Fruit fly (Drosophila melanogaster) whole organism, embryonic: ENCODE data around the gene CG10700.

Experiments used
- Bgb ChIP-seq: fragments of 200-800 bp; sonication (Bioruptor generic); IDR thresholded peaks from 2 replicates; pipeline ENCODE4 v1.3.6; 2022; ENCODE audit warnings: missing biosample characterization, missing genetic modification characterization; ENCODE audit not compliant: partially characterized antibody
- CG10267 ChIP-seq: fragments of 200-800 bp; sonication (Bioruptor generic); optimal IDR thresholded peaks from 2 replicates; lab custom pipeline; 2018; ENCODE audit warnings: missing biosample characterization, mild to moderate bottlenecking, missing genetic modification characterization, moderate library complexity
- CG11247 ChIP-seq: fragments of 200-800 bp; sonication (Bioruptor generic); IDR thresholded peaks from 2 replicates; pipeline ENCODE4 v1.3.6; 2022; ENCODE audit warnings: missing biosample characterization, missing genetic modification characterization
- CG11504 ChIP-seq: fragments of 200-800 bp; sonication (Bioruptor generic); optimal IDR thresholded peaks from 3 replicates; lab custom pipeline; 2019; ENCODE audit warnings: missing biosample characterization, mild to moderate bottlenecking, missing genetic modification characterization, moderate library complexity
- CG11696 ChIP-seq: fragments of 200-800 bp; sonication (Bioruptor generic); IDR thresholded peaks from 2 replicates; pipeline ENCODE4 v1.3.6; 2022; ENCODE audit warnings: missing biosample characterization, missing genetic modification characterization
- CG12155 ChIP-seq: fragments of 200-800 bp; sonication (Bioruptor generic); optimal IDR thresholded peaks from 3 replicates; lab custom pipeline; 2016; ENCODE audit warnings: missing biosample characterization, missing genetic modification characterization
- CG12391 ChIP-seq: fragments of 200-800 bp; sonication (Bioruptor generic); optimal IDR thresholded peaks from 3 replicates; lab custom pipeline; 2018; ENCODE audit warnings: missing biosample characterization, mild to moderate bottlenecking, missing genetic modification characterization, moderate library complexity
- CG14710 ChIP-seq: fragments of 200-800 bp; sonication (Bioruptor generic); optimal IDR thresholded peaks from 3 replicates; lab custom pipeline; 2019; ENCODE audit warnings: missing biosample characterization, mild to moderate bottlenecking, missing genetic modification characterization, moderate library complexity
- CG16813 ChIP-seq: fragments of 200-800 bp; sonication (Bioruptor generic); IDR thresholded peaks from 3 replicates; pipeline ENCODE4 v1.3.6; 2022; ENCODE audit warnings: missing biosample characterization, missing genetic modification characterization; ENCODE audit not compliant: partially characterized antibody
- CG16863 ChIP-seq: fragments of 200-800 bp; sonication (Bioruptor generic); optimal IDR thresholded peaks from 3 replicates; lab custom pipeline; 2016; ENCODE audit warnings: missing biosample characterization, missing genetic modification characterization
- CG17186 ChIP-seq: fragments of 200-800 bp; sonication (Bioruptor generic); optimal IDR thresholded peaks from 3 replicates; lab custom pipeline; 2017; ENCODE audit warnings: missing biosample characterization, missing genetic modification reagents, missing genetic modification characterization
- CG2199 ChIP-seq: fragments of 200-800 bp; sonication (Bioruptor generic); IDR thresholded peaks from 3 replicates; pipeline ENCODE4 v1.3.6; 2022; ENCODE audit warnings: missing biosample characterization, missing genetic modification characterization
- CG32532 ChIP-seq: fragments of 200-800 bp; sonication (Bioruptor generic); IDR thresholded peaks from 2 replicates; pipeline ENCODE4 v1.3.6; 2022; ENCODE audit warnings: missing biosample characterization, missing genetic modification characterization
- CG33213 ChIP-seq: fragments of 200-800 bp; sonication (Bioruptor generic); optimal IDR thresholded peaks from 3 replicates; lab custom pipeline; 2016; ENCODE audit warnings: missing biosample characterization, missing genetic modification characterization
- CG3726 ChIP-seq: fragments of 200-800 bp; sonication (Bioruptor generic); IDR thresholded peaks from 3 replicates; pipeline ENCODE4, ENCODE4 v1.3.6; 2022; ENCODE audit warnings: missing biosample characterization, missing genetic modification characterization
- CG4404 ChIP-seq: fragments of 200-800 bp; sonication (Bioruptor generic); IDR thresholded peaks from 2 replicates; pipeline ENCODE4 v1.3.6; 2022; ENCODE audit warnings: missing biosample characterization, missing genetic modification characterization
- CG4424 ChIP-seq: fragments of 200-800 bp; sonication (Bioruptor generic); optimal IDR thresholded peaks from 3 replicates; lab custom pipeline; 2016; ENCODE audit warnings: missing biosample characterization, missing genetic modification characterization
- CG5245 ChIP-seq: fragments of 200-800 bp; sonication (Bioruptor generic); optimal IDR thresholded peaks from 3 replicates; lab custom pipeline; 2016; ENCODE audit warnings: missing biosample characterization, missing genetic modification characterization
- CG6683 ChIP-seq: fragments of 200-800 bp; sonication (Bioruptor generic); optimal IDR thresholded peaks from 2 replicates; lab custom pipeline; 2017; ENCODE audit warnings: missing biosample characterization, mild to moderate bottlenecking, missing genetic modification characterization, missing genetic modification reagents
- CG6791 ChIP-seq: fragments of 200-800 bp; sonication (Bioruptor generic); IDR thresholded peaks from 3 replicates; pipeline ENCODE4 v1.3.6; 2022; ENCODE audit warnings: missing biosample characterization, missing genetic modification characterization; ENCODE audit not compliant: partially characterized antibody
- CG6854 ChIP-seq: fragments of 200-800 bp; sonication (Bioruptor generic); optimal IDR thresholded peaks from 3 replicates; lab custom pipeline; 2017; ENCODE audit warnings: missing biosample characterization, mild to moderate bottlenecking, missing genetic modification characterization
- CG7271 ChIP-seq: fragments of 200-800 bp; sonication (Bioruptor generic); optimal IDR thresholded peaks from 2 replicates; lab custom pipeline; 2018; ENCODE audit warnings: missing biosample characterization, mild to moderate bottlenecking, missing genetic modification characterization, moderate library complexity
- CG8765 ChIP-seq: fragments of 200-800 bp; sonication (Bioruptor generic); IDR thresholded peaks from 2 replicates; pipeline ENCODE4 v1.3.6; 2022; ENCODE audit warnings: missing biosample characterization, missing genetic modification characterization
- CG9797 ChIP-seq: fragments of 200-800 bp; sonication (Bioruptor generic); optimal IDR thresholded peaks from 3 replicates; lab custom pipeline; 2018; ENCODE audit warnings: missing biosample characterization, mild to moderate bottlenecking, missing genetic modification characterization
- CTCF ChIP-seq: fragments of 200-800 bp; sonication (Bioruptor generic); optimal IDR thresholded peaks from 2 replicates; lab custom pipeline; 2017; ENCODE audit warnings: missing biosample characterization, mild to moderate bottlenecking, missing genetic modification characterization, moderate library complexity
- CoRest ChIP-seq: fragments of 200-800 bp; sonication (Bioruptor generic); optimal IDR thresholded peaks from 3 replicates; lab custom pipeline; 2018; ENCODE audit warnings: missing biosample characterization, mild to moderate bottlenecking, missing genetic modification characterization, moderate library complexity
- Dip3 ChIP-seq: fragments of 200-800 bp; sonication (Bioruptor generic); optimal IDR thresholded peaks from 3 replicates; lab custom pipeline; 2016; ENCODE audit warnings: missing biosample characterization, missing genetic modification characterization
- Dll ChIP-seq: fragments of 200-800 bp; sonication (Bioruptor generic); IDR thresholded peaks from 4 replicates; pipeline ENCODE4 v1.3.6; 2022; ENCODE audit warnings: missing biosample characterization, missing genetic modification characterization; ENCODE audit not compliant: partially characterized antibody
- Ets65A ChIP-seq: fragments of 200-800 bp; sonication (Bioruptor generic); peaks from one replicate; lab custom pipeline; 2016; ENCODE audit warnings: missing biosample characterization, missing genetic modification characterization
- Fer1 ChIP-seq: fragments of 200-800 bp; sonication (Bioruptor generic); optimal IDR thresholded peaks from 2 replicates; lab custom pipeline; 2017; ENCODE audit warnings: missing biosample characterization, mild to moderate bottlenecking, missing genetic modification characterization
- Hmr ChIP-seq: fragments of 200-800 bp; sonication (Bioruptor generic); optimal IDR thresholded peaks from 3 replicates; lab custom pipeline; 2017; ENCODE audit warnings: mild to moderate bottlenecking, missing biosample characterization, missing genetic modification reagents, missing genetic modification characterization
- MBD-R2 ChIP-seq: fragments of 200-800 bp; sonication (Bioruptor generic); IDR thresholded peaks from 2 replicates; pipeline ENCODE4 v1.3.6; 2022; ENCODE audit warnings: missing biosample characterization, missing genetic modification characterization
- Max ChIP-seq: fragments of 200-800 bp; sonication (Bioruptor generic); optimal IDR thresholded peaks from 2 replicates; lab custom pipeline; 2016; ENCODE audit warnings: missing biosample characterization, mild to moderate bottlenecking, missing genetic modification characterization
- Nf-YC ChIP-seq: fragments of 200-800 bp; optimal IDR thresholded peaks from 3 replicates; lab custom pipeline; 2019; ENCODE audit warnings: missing biosample characterization, mild to moderate bottlenecking, missing genetic modification characterization, moderate library complexity
- YL-1 ChIP-seq: fragments of 200-800 bp; sonication (Bioruptor generic); optimal IDR thresholded peaks from 3 replicates; lab custom pipeline; 2017; ENCODE audit warnings: missing biosample characterization, mild to moderate bottlenecking, missing genetic modification characterization
- chif ChIP-seq, 2 experiments: fragments of 200-800 bp; sonication (Bioruptor generic); optimal IDR thresholded peaks; 3 replicates each; lab custom pipeline; 2016; ENCODE audit warnings: missing biosample characterization in 2 of 2, missing genetic modification characterization in 2 of 2
- chinmo ChIP-seq: fragments of 200-800 bp; sonication (Bioruptor generic); IDR thresholded peaks from 4 replicates; pipeline ENCODE4 v1.3.6; 2022; ENCODE audit warnings: missing biosample characterization, missing genetic modification characterization; ENCODE audit not compliant: partially characterized antibody
- ci ChIP-seq: fragments of 200-800 bp; sonication (Bioruptor generic); IDR thresholded peaks from 3 replicates; pipeline ENCODE4 v1.3.6; 2022; ENCODE audit warnings: missing biosample characterization, missing genetic modification characterization
- fru ChIP-seq: fragments of >200 bp; optimal IDR thresholded peaks from 2 replicates; lab custom pipeline; 2017
- ftz-f1 ChIP-seq: fragments of 200-800 bp; sonication (Bioruptor generic); optimal IDR thresholded peaks from 2 replicates; lab custom pipeline; 2016; ENCODE audit warnings: missing biosample characterization, missing genetic modification characterization
- hkb ChIP-seq, 2 experiments: fragments of 200-800 bp in 1 of 2; fragments of >200 bp in 1 of 2; sonication (Bioruptor generic) in 1 of 2; IDR thresholded peaks in 1 of 2; optimal IDR thresholded peaks in 1 of 2; 2 replicates each; pipeline versions ENCODE4 v1.3.6 to Lab custom; 2017 to 2022; ENCODE audit warnings: missing biosample characterization in 1 of 2, missing genetic modification characterization in 1 of 2
- insv ChIP-seq, 2 experiments: fragments of 200-800 bp; sonication (Bioruptor generic); optimal IDR thresholded peaks; 3 replicates each; lab custom pipeline; 2016 to 2018; ENCODE audit warnings: missing biosample characterization in 2 of 2, missing genetic modification characterization in 2 of 2
- kni ChIP-seq: fragments of 200-800 bp; sonication (Bioruptor generic); optimal IDR thresholded peaks from 3 replicates; lab custom pipeline; 2017; ENCODE audit warnings: mild to moderate bottlenecking, missing biosample characterization, missing genetic modification reagents, missing genetic modification characterization
- peb ChIP-seq: fragments of 200-800 bp; sonication (Bioruptor generic); IDR thresholded peaks from 2 replicates; pipeline ENCODE4 v1.3.6; 2022; ENCODE audit warnings: missing biosample characterization, missing genetic modification characterization
- pzg ChIP-seq: fragments of 200-800 bp; sonication (Bioruptor generic); optimal IDR thresholded peaks from 3 replicates; lab custom pipeline; 2018; ENCODE audit warnings: missing biosample characterization, mild to moderate bottlenecking, missing genetic modification characterization, moderate library complexity
- rib ChIP-seq: fragments of 200-800 bp; sonication (Bioruptor generic); IDR thresholded peaks from 2 replicates; pipeline ENCODE4 v1.3.6; 2022; ENCODE audit warnings: missing biosample characterization, missing genetic modification characterization
- sens ChIP-seq: fragments of 200-800 bp; sonication (Bioruptor generic); peaks from one replicate; lab custom pipeline; 2016; ENCODE audit warnings: missing biosample characterization, missing genetic modification characterization
- vnd ChIP-seq: fragments of 200-800 bp; sonication (Bioruptor generic); IDR thresholded peaks from 3 replicates; pipeline ENCODE4 v1.3.6; 2022; ENCODE audit warnings: missing biosample characterization, missing genetic modification characterization; ENCODE audit not compliant: partially characterized antibody
- z ChIP-seq: fragments of 200-800 bp; sonication (Bioruptor generic); IDR thresholded peaks from 3 replicates; pipeline ENCODE4 v1.3.6; 2022; ENCODE audit warnings: missing biosample characterization, missing genetic modification characterization

The CG10700 gene

DNA sequence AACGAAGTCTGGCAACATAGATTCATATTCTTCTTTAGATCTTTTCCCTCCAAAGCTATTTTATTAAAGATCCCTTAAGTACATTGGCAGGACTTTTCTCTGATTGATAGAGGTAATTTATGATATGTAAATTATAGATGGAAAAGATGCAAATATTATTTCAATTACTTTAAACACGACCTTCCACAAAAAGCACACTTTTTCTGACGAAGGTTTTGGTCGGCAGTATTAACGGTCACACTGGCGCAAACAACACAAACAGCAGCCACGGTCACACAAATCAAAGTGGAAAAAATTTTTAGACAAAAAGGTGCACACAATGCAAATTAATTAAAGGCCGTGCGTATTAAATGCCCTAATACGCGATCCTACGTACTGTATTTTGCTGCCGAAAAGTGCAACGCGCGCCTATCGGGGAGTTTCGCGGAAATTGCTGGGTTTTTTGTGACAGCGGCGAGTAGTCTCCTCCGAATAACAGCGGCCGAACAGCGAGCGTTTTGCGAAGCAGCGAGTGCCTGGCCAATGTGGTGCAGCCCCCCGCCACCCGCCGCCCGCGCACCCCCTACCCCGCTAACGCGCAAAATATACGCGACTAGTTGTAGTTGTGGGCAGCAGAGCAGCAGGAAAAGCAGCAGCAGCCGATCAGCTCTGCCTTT lies 24.8 kb downstream of the CG10700 start, which contains the start of gene CG10492 (continued):
- TF ChIP-seq Hmr = peak; percentile 19
- 0 out of 3 replicates have a peak, but pooled peaks have one; percentile 14 for TF ChIP-seq z (GFP tag; lab: Robert Waterston, UW)
- TF ChIP-seq CG10267 (tag; lab: Kevin White, UChicago) = peak; percentile 66
- TF ChIP-seq CG11504 (tag; lab: Kevin White, UChicago) = peak; percentile 26
- TF ChIP-seq CG8765 (GFP tag; lab: Robert Waterston, UW) = peak; percentile 19; the same call in 1 of the 2 replicates
- TF ChIP-seq chif (GFP tag; optimal IDR thresholded peaks at IDR 0.05; lab: Kevin White, UChicago) = no peak
- peak; percentile 37 for TF ChIP-seq CTCF (GFP tag; lab: Kevin White, UChicago)
- TF ChIP-seq Nf-YC = peak; percentile 44
- TF ChIP-seq CG2199 (GFP tag; lab: Robert Waterston, UW) = 0 out of 3 replicates have a peak, but pooled peaks have one; percentile 15
- TF ChIP-seq CG16813 (GFP tag; lab: Robert Waterston, UW) = peak; percentile 46; the same call in 2 of the 3 replicates
- peak; percentile 49; the same call in 1 of the 3 replicates for TF ChIP-seq ci (GFP tag; lab: Robert Waterston, UW)
- TF ChIP-seq Ets65A = peak; percentile 80
- TF ChIP-seq CG32532 (GFP tag; lab: Robert Waterston, UW) = peak; percentile 34; the same call in 1 of the 2 replicates
- peak; percentile 73 for TF ChIP-seq pzg (GFP tag; lab: Kevin White, UChicago)
- peak; percentile 42 for TF ChIP-seq CoRest (tag; lab: Kevin White, UChicago)
- TF ChIP-seq CG3726 (GFP tag; lab: Robert Waterston, UW) = no peak
- TF ChIP-seq Fer1 = peak; percentile 24
- peak; percentile 31 for TF ChIP-seq CG17186 (GFP tag; lab: Kevin White, UChicago)
- peak; percentile 92 for TF ChIP-seq CG9797
- peak; percentile 7 for TF ChIP-seq CG12391 (tag; lab: Kevin White, UChicago)
- TF ChIP-seq CG4404 (GFP tag; lab: Robert Waterston, UW) = no peak
- no peak for TF ChIP-seq peb (GFP tag; lab: Robert Waterston, UW)
- TF ChIP-seq CG6854 (GFP tag; lab: Kevin White, UChicago) = no peak
- TF ChIP-seq CG12155 = peak; percentile 100
- TF ChIP-seq CG4424 (GFP tag; lab: Kevin White, UChicago) = no peak
- peak; percentile 69; the same call in 1 of the 2 replicates for TF ChIP-seq rib (GFP tag; lab: Robert Waterston, UW)
- TF ChIP-seq CG7271 (tag; lab: Kevin White, UChicago) = no peak
- peak; percentile 12 for TF ChIP-seq Dip3 (GFP tag; lab: Kevin White, UChicago)
- TF ChIP-seq hkb (optimal IDR thresholded peaks at IDR 0.05; lab: Kevin White, UChicago) = peak; percentile 73
- TF ChIP-seq hkb (GFP tag; IDR thresholded peaks at IDR 0.05; lab: Robert Waterston, UW) = no peak
- TF ChIP-seq CG6683 (GFP tag; lab: Kevin White, UChicago) = no peak
- peak; percentile 92 for TF ChIP-seq kni (GFP tag; lab: Kevin White, UChicago)
- 0 out of 4 replicates have a peak, but pooled peaks have one; percentile 39 for TF ChIP-seq Dll (GFP tag; lab: Robert Waterston, UW)
- TF ChIP-seq fru (lab: Kevin White, UChicago) = peak; percentile 44
- no peak for TF ChIP-seq CG11696 (GFP tag; lab: Robert Waterston, UW)
- TF ChIP-seq vnd (GFP tag; lab: Robert Waterston, UW) = no peak
- peak; percentile 55; the same call in 1 of the 3 replicates for TF ChIP-seq CG6791
- peak; percentile 35 for TF ChIP-seq CG33213 (GFP tag; lab: Kevin White, UChicago)
- TF ChIP-seq CG11247 (GFP tag; lab: Robert Waterston, UW) = no peak
- peak; percentile 73; the same call in 1 of the 4 replicates for TF ChIP-seq chinmo (GFP tag; lab: Robert Waterston, UW)
- no peak for TF ChIP-seq CG5245 (GFP tag; lab: Kevin White, UChicago)
- TF ChIP-seq CG16863 (GFP tag; lab: Kevin White, UChicago) = no peak
- TF ChIP-seq insv (GFP tag; optimal IDR thresholded peaks at IDR 0.05; lab: Kevin White, UChicago) = peak in 1 of 2 experiments; percentile 32
- peak; percentile 29 for TF ChIP-seq sens (GFP tag; lab: Kevin White, UChicago)
- TF ChIP-seq CG14710 (tag; lab: Kevin White, UChicago) = peak; percentile 87
- TF ChIP-seq Bgb (GFP tag; lab: Robert Waterston, UW) = peak; percentile 31; the same call in 1 of the 2 replicates
- peak; percentile 54 for TF ChIP-seq MBD-R2
- peak; percentile 79 for TF ChIP-seq YL-1 (GFP tag; lab: Kevin White, UChicago)
- peak; percentile 81 for TF ChIP-seq ftz-f1
- TF ChIP-seq Max (GFP tag; lab: Kevin White, UChicago) = peak; percentile 32
